Fruit fly (Drosophila melanogaster) whole organism, embryonic: ENCODE results near the gene qm.

ENCODE experiments used
- Atf3 ChIP-seq: fragments of 200-800 bp; sonication (Bioruptor generic); optimal IDR thresholded peaks from 3 replicates; lab custom pipeline; 2016; ENCODE audit warnings: missing biosample characterization, missing genetic modification characterization
- CG10431 ChIP-seq: fragments of 200-800 bp; sonication (Bioruptor generic); optimal IDR thresholded peaks from 3 replicates; lab custom pipeline; 2018; ENCODE audit warnings: missing biosample characterization, mild to moderate bottlenecking, missing genetic modification characterization
- CG11398 ChIP-seq: fragments of 200-800 bp; sonication (Bioruptor generic); optimal IDR thresholded peaks from 2 replicates; lab custom pipeline; 2016; ENCODE audit warnings: missing biosample characterization, missing genetic modification characterization
- CG11504 ChIP-seq: fragments of 200-800 bp; sonication (Bioruptor generic); optimal IDR thresholded peaks from 3 replicates; lab custom pipeline; 2019; ENCODE audit warnings: missing biosample characterization, mild to moderate bottlenecking, missing genetic modification characterization, moderate library complexity
- CG11560 ChIP-seq: fragments of 200-800 bp; sonication (Bioruptor generic); IDR thresholded peaks from 3 replicates; pipeline ENCODE4 v1.3.6; 2022; ENCODE audit warnings: missing biosample characterization, missing genetic modification characterization
- CG1602 ChIP-seq: fragments of 200-800 bp; sonication (Bioruptor generic); optimal IDR thresholded peaks from 3 replicates; lab custom pipeline; 2016; ENCODE audit warnings: missing biosample characterization, missing genetic modification characterization
- CG16813 ChIP-seq: fragments of 200-800 bp; sonication (Bioruptor generic); IDR thresholded peaks from 3 replicates; pipeline ENCODE4 v1.3.6; 2022; ENCODE audit warnings: missing biosample characterization, missing genetic modification characterization; ENCODE audit not compliant: partially characterized antibody
- CG18599 ChIP-seq: fragments of 200-800 bp; sonication (Bioruptor generic); optimal IDR thresholded peaks from 3 replicates; lab custom pipeline; 2017; ENCODE audit warnings: missing biosample characterization, missing genetic modification characterization, mild to moderate bottlenecking, moderate library complexity, missing genetic modification reagents
- CG2199 ChIP-seq: fragments of 200-800 bp; sonication (Bioruptor generic); IDR thresholded peaks from 3 replicates; pipeline ENCODE4 v1.3.6; 2022; ENCODE audit warnings: missing biosample characterization, missing genetic modification characterization
- CG34422 ChIP-seq: fragments of 200-800 bp; sonication (Bioruptor generic); IDR thresholded peaks from 3 replicates; pipeline ENCODE4 v1.3.6; 2022; ENCODE audit warnings: missing biosample characterization, missing genetic modification characterization
- CG4360 ChIP-seq: fragments of 200-800 bp; sonication (Bioruptor generic); IDR thresholded peaks from 2 replicates; pipeline ENCODE4 v1.3.6; 2022; ENCODE audit warnings: missing biosample characterization, missing genetic modification characterization
- CG5180 ChIP-seq: fragments of 200-800 bp; sonication (Bioruptor generic); optimal IDR thresholded peaks from 3 replicates; lab custom pipeline; 2017; ENCODE audit warnings: missing biosample characterization, missing genetic modification characterization, mild to moderate bottlenecking, moderate library complexity, missing genetic modification reagents
- CG8388 ChIP-seq: fragments of 200-800 bp; sonication (Bioruptor generic); optimal IDR thresholded peaks from 2 replicates; lab custom pipeline; 2019; ENCODE audit warnings: missing biosample characterization, mild to moderate bottlenecking, missing genetic modification characterization, moderate library complexity
- CG8765 ChIP-seq: fragments of 200-800 bp; sonication (Bioruptor generic); IDR thresholded peaks from 2 replicates; pipeline ENCODE4 v1.3.6; 2022; ENCODE audit warnings: missing biosample characterization, missing genetic modification characterization
- CG8924 ChIP-seq: fragments of 200-800 bp; optimal IDR thresholded peaks from 3 replicates; lab custom pipeline; 2019; ENCODE audit warnings: missing biosample characterization, mild to moderate bottlenecking, missing genetic modification characterization, moderate library complexity
- CG9797 ChIP-seq: fragments of 200-800 bp; sonication (Bioruptor generic); optimal IDR thresholded peaks from 3 replicates; lab custom pipeline; 2018; ENCODE audit warnings: missing biosample characterization, mild to moderate bottlenecking, missing genetic modification characterization
- CG9876 ChIP-seq: fragments of 200-800 bp; sonication (Bioruptor generic); optimal IDR thresholded peaks from 2 replicates; lab custom pipeline; 2016; ENCODE audit warnings: missing biosample characterization, missing genetic modification characterization
- Dip3 ChIP-seq: fragments of 200-800 bp; sonication (Bioruptor generic); optimal IDR thresholded peaks from 3 replicates; lab custom pipeline; 2016; ENCODE audit warnings: missing biosample characterization, missing genetic modification characterization
- Doc2 ChIP-seq: fragments of 200-800 bp; sonication (Bioruptor generic); IDR thresholded peaks from 2 replicates; pipeline ENCODE4 v1.3.6; 2022; ENCODE audit warnings: missing biosample characterization, missing genetic modification characterization
- E2f1 ChIP-seq: fragments of 200-800 bp; sonication (Bioruptor generic); IDR thresholded peaks from 2 replicates; pipeline ENCODE4 v1.3.6; 2022; ENCODE audit warnings: missing biosample characterization, missing genetic modification characterization
- Elba2 ChIP-seq: fragments of 200-800 bp; sonication (Bioruptor generic); optimal IDR thresholded peaks from 3 replicates; lab custom pipeline; 2016; ENCODE audit warnings: missing biosample characterization, missing genetic modification characterization
- Fer1 ChIP-seq: fragments of 200-800 bp; sonication (Bioruptor generic); optimal IDR thresholded peaks from 2 replicates; lab custom pipeline; 2017; ENCODE audit warnings: missing biosample characterization, mild to moderate bottlenecking, missing genetic modification characterization
- HmgD ChIP-seq: fragments of 200-800 bp; sonication (Bioruptor generic); optimal IDR thresholded peaks from 3 replicates; lab custom pipeline; 2016; ENCODE audit warnings: missing biosample characterization, missing genetic modification characterization
- Lhr ChIP-seq: fragments of 200-800 bp; sonication (Bioruptor generic); optimal IDR thresholded peaks from 3 replicates; lab custom pipeline; 2017; ENCODE audit warnings: mild to moderate bottlenecking, missing biosample characterization, missing genetic modification reagents, missing genetic modification characterization
- Mad ChIP-seq: fragments of 200-800 bp; sonication (Bioruptor generic); optimal IDR thresholded peaks from 2 replicates; lab custom pipeline; 2016; ENCODE audit warnings: missing biosample characterization, missing genetic modification characterization
- NFAT ChIP-seq: fragments of 200-800 bp; sonication (Bioruptor generic); IDR thresholded peaks from 2 replicates; pipeline ENCODE4 v1.3.6; 2022; ENCODE audit warnings: missing biosample characterization, missing genetic modification characterization
- Nf-YB ChIP-seq: fragments of 200-800 bp; sonication (Bioruptor generic); optimal IDR thresholded peaks from 3 replicates; lab custom pipeline; 2019; ENCODE audit warnings: missing biosample characterization, mild to moderate bottlenecking, missing genetic modification characterization, moderate library complexity
- Sin3A ChIP-seq: fragments of >200 bp; optimal IDR thresholded peaks from 2 replicates; lab custom pipeline; 2018
- ash1 ChIP-seq: fragments of 200-800 bp; sonication (Bioruptor generic); optimal IDR thresholded peaks from 2 replicates; lab custom pipeline; 2018; ENCODE audit warnings: missing biosample characterization, mild to moderate bottlenecking, missing genetic modification characterization
- btn ChIP-seq: fragments of 200-800 bp; sonication (Bioruptor generic); optimal IDR thresholded peaks from 2 replicates; lab custom pipeline; 2016; ENCODE audit warnings: missing biosample characterization, missing genetic modification characterization
- chif ChIP-seq, 2 experiments: fragments of 200-800 bp; sonication (Bioruptor generic); optimal IDR thresholded peaks; 3 replicates each; lab custom pipeline; 2016; ENCODE audit warnings: missing biosample characterization in 2 of 2, missing genetic modification characterization in 2 of 2
- croc ChIP-seq: fragments of 200-800 bp; sonication (Bioruptor generic); conservative IDR thresholded peaks from 3 replicates; pipeline ENCODE4 v1.3.6; 2022; ENCODE audit warnings: missing biosample characterization, missing genetic modification characterization
- cwo ChIP-seq: fragments of 200-800 bp; sonication (Bioruptor generic); optimal IDR thresholded peaks from 3 replicates; lab custom pipeline; 2017; ENCODE audit warnings: missing biosample characterization, missing genetic modification characterization, mild to moderate bottlenecking, moderate library complexity, missing genetic modification reagents
- en ChIP-seq: fragments of 200-800 bp; sonication (Bioruptor generic); optimal IDR thresholded peaks from 2 replicates; lab custom pipeline; 2016; ENCODE audit warnings: missing biosample characterization, missing genetic modification characterization
- exex ChIP-seq: fragments of 200-800 bp; sonication (Bioruptor generic); optimal IDR thresholded peaks from 4 replicates; lab custom pipeline; 2018; ENCODE audit warnings: missing biosample characterization, mild to moderate bottlenecking, missing genetic modification characterization, moderate library complexity
- ftz-f1 ChIP-seq: fragments of 200-800 bp; sonication (Bioruptor generic); optimal IDR thresholded peaks from 2 replicates; lab custom pipeline; 2016; ENCODE audit warnings: missing biosample characterization, missing genetic modification characterization
- gsb-n ChIP-seq: fragments of 200-800 bp; sonication (Bioruptor generic); optimal IDR thresholded peaks from 3 replicates; lab custom pipeline; 2018; ENCODE audit warnings: missing biosample characterization, mild to moderate bottlenecking, missing genetic modification characterization
- gt ChIP-seq: fragments of 200-800 bp; sonication (Bioruptor generic); IDR thresholded peaks from 2 replicates; pipeline ENCODE4 v1.3.6; 2022; ENCODE audit warnings: missing biosample characterization, missing genetic modification characterization
- jigr1 ChIP-seq: fragments of 200-800 bp; sonication (Bioruptor generic); IDR thresholded peaks from 3 replicates; pipeline ENCODE4 v1.3.6; 2022; ENCODE audit warnings: missing biosample characterization, missing genetic modification characterization
- knrl ChIP-seq: fragments of 200-800 bp; sonication (Bioruptor generic); IDR thresholded peaks from 3 replicates; pipeline ENCODE4 v1.3.6; 2022; ENCODE audit warnings: missing biosample characterization, missing genetic modification characterization; ENCODE audit not compliant: partially characterized antibody
- nom ChIP-seq: fragments of 200-800 bp; sonication (Bioruptor generic); optimal IDR thresholded peaks from 2 replicates; lab custom pipeline; 2017; ENCODE audit warnings: missing biosample characterization, missing genetic modification characterization, mild to moderate bottlenecking, moderate library complexity, missing genetic modification reagents
- onecut ChIP-seq: fragments of 200-800 bp; sonication (Bioruptor generic); IDR thresholded peaks from 2 replicates; pipeline ENCODE4 v1.3.6; 2022; ENCODE audit warnings: missing biosample characterization, missing genetic modification characterization
- peb ChIP-seq: fragments of 200-800 bp; sonication (Bioruptor generic); IDR thresholded peaks from 2 replicates; pipeline ENCODE4 v1.3.6; 2022; ENCODE audit warnings: missing biosample characterization, missing genetic modification characterization
- pros ChIP-seq: fragments of 200-800 bp; sonication (Bioruptor generic); optimal IDR thresholded peaks from 3 replicates; lab custom pipeline; 2019; ENCODE audit warnings: missing biosample characterization, mild to moderate bottlenecking, missing genetic modification characterization, moderate library complexity
- seq ChIP-seq: fragments of 200-800 bp; sonication (Bioruptor generic); IDR thresholded peaks from 2 replicates; pipeline ENCODE4 v1.3.6; 2022; ENCODE audit warnings: missing biosample characterization, missing genetic modification characterization
- sisA ChIP-seq: fragments of 200-800 bp; sonication (Bioruptor generic); IDR thresholded peaks from 2 replicates; pipeline ENCODE4 v1.3.6; 2022; ENCODE audit warnings: missing biosample characterization, missing genetic modification characterization
- sqz ChIP-seq: fragments of 200-800 bp; sonication (Bioruptor generic); optimal IDR thresholded peaks from 3 replicates; lab custom pipeline; 2018; ENCODE audit warnings: missing biosample characterization, mild to moderate bottlenecking, missing genetic modification characterization
- sr ChIP-seq: fragments of 200-800 bp; sonication (Bioruptor generic); IDR thresholded peaks from 3 replicates; pipeline ENCODE4 v1.3.6; 2022; ENCODE audit warnings: missing biosample characterization, missing genetic modification characterization
- tll ChIP-seq, 2 experiments: fragments of 200-800 bp in 1 of 2; fragments of >200 bp in 1 of 2; sonication (Bioruptor generic) in 1 of 2; optimal IDR thresholded peaks; 2 replicates each; lab custom pipeline; 2017 to 2019; ENCODE audit warnings: missing biosample characterization in 2 of 2, missing genetic modification characterization in 2 of 2, mild to moderate bottlenecking in 1 of 2, moderate library complexity in 1 of 2
- tup ChIP-seq: fragments of 200-800 bp; sonication (Bioruptor generic); optimal IDR thresholded peaks from 2 replicates; lab custom pipeline; 2016; ENCODE audit warnings: missing biosample characterization, mild to moderate bottlenecking, missing genetic modification characterization, moderate library complexity

Gene qm

dm6 chr3L:7361095-7361522 is 13.0 kb downstream of the qm start (continued):
- TF ChIP-seq CG16813 (GFP tag; lab: Robert Waterston, UW) (no peak), jigr1 (no peak), nom (GFP tag; lab: Kevin White, UChicago) (peak; percentile 57), CG4360 (no peak), CG5180 (GFP tag; lab: Kevin White, UChicago) (no peak), pros (GFP tag; lab: Kevin White, UChicago) (peak; percentile 69), croc (GFP tag; lab: Robert Waterston, UW) (no peak), onecut (GFP tag; lab: Robert Waterston, UW) (peak; percentile 71), CG8765 (GFP tag; lab: Robert Waterston, UW) (no peak), knrl (no peak), Fer1 (GFP tag; lab: Kevin White, UChicago) (peak; percentile 18), Nf-YB (GFP tag; lab: Kevin White, UChicago) (peak; percentile 29), Doc2 (GFP tag; lab: Robert Waterston, UW) (no peak), CG10431 (GFP tag; lab: Kevin White, UChicago) (peak; percentile 99), E2f1 (GFP tag; lab: Robert Waterston, UW) (no peak), sr (GFP tag; lab: Robert Waterston, UW) (no peak), gsb-n (peak; percentile 30), tup (GFP tag; lab: Kevin White, UChicago) (no peak), CG2199 (GFP tag; lab: Robert Waterston, UW) (peak; percentile 83), CG1602 (GFP tag; lab: Kevin White, UChicago) (no peak), CG11398 (GFP tag; lab: Kevin White, UChicago) (no peak), CG9797 (no peak), CG11504 (tag; lab: Kevin White, UChicago) (peak; percentile 41), ash1 (GFP tag; lab: Kevin White, UChicago) (no peak), Sin3A (lab: Kevin White, UChicago) (no peak), HmgD (GFP tag; lab: Kevin White, UChicago) (no peak), CG9876 (GFP tag; lab: Kevin White, UChicago) (no peak), Dip3 (GFP tag; lab: Kevin White, UChicago) (no peak), Lhr (GFP tag; lab: Kevin White, UChicago) (no peak)
- TF ChIP-seq, all 482 proteins: peak for 87

- TF ChIP-seq NFAT (GFP tag; lab: Robert Waterston, UW) (no peak), en (GFP tag; lab: Kevin White, UChicago) (no peak), exex (no peak), seq (GFP tag; lab: Robert Waterston, UW) (no peak), sisA (GFP tag; lab: Robert Waterston, UW) (no peak), tll (GFP tag; optimal IDR thresholded peaks at IDR 0.05; lab: Kevin White, UChicago) (no peak), CG18599 (no peak), knrl (no peak), CG34422 (GFP tag; lab: Robert Waterston, UW) (0 out of 3 replicates have a peak, but pooled peaks have one; percentile 14), chif (GFP tag; optimal IDR thresholded peaks at IDR 0.05; lab: Kevin White, UChicago) (no peak), cwo (no peak), pros (GFP tag; lab: Kevin White, UChicago) (peak; percentile 35), E2f1 (GFP tag; lab: Robert Waterston, UW) (no peak), Atf3 (GFP tag; lab: Kevin White, UChicago) (no peak), gt (GFP tag; lab: Robert Waterston, UW) (no peak), Mad (GFP tag; lab: Kevin White, UChicago) (no peak), CG8924 (peak; percentile 14), CG8388 (no peak), Elba2 (GFP tag; lab: Kevin White, UChicago) (peak; percentile 51), ftz-f1 (GFP tag; lab: Kevin White, UChicago) (no peak), CG11560 (tag; lab: Robert Waterston, UW) (no peak), peb (no peak), btn (GFP tag; lab: Kevin White, UChicago) (no peak), Nf-YB (GFP tag; lab: Kevin White, UChicago) (peak; percentile 43), sqz (GFP tag; lab: Kevin White, UChicago) (peak; percentile 4)
Measured at dm6 chr3L:7364717-7365278, 16.7 kb downstream of the qm start.
